Worm (Caenorhabditis elegans) whole organism, mixed stage, embryonic: ENCODE data around the gene F28B4.1.

Source experiments
- elt-1 ChIP-seq: sonication (generic microtip); optimal IDR thresholded peaks from 2 replicates; lab custom pipeline; 2017; ENCODE audit warnings: missing genetic modification characterization, mild to moderate bottlenecking, missing compliant biosample characterization, antibody characterized with exemption, moderate library complexity, borderline replicate concordance; ENCODE audit not compliant: insufficient read depth
- lsy-2 ChIP-seq: fragments of 150-350 bp; optimal IDR thresholded peaks from 2 replicates; lab custom pipeline; 2014; ENCODE audit warnings: missing biosample characterization, missing genetic modification characterization
- nhr-28 ChIP-seq: fragments of 150-350 bp; optimal IDR thresholded peaks from 2 replicates; lab custom pipeline; 2014; ENCODE audit warnings: missing biosample characterization, missing genetic modification characterization
- nhr-76 ChIP-seq: sonication (generic microtip); optimal IDR thresholded peaks from 2 replicates; lab custom pipeline; 2017; ENCODE audit warnings: missing biosample characterization, missing genetic modification characterization
- pha-4 ChIP-seq: fragments of 150-350 bp; optimal IDR thresholded peaks from 2 replicates; lab custom pipeline; 2018; ENCODE audit warnings: missing biosample characterization, missing genetic modification reagents, missing genetic modification characterization
- snpc-4 ChIP-seq: fragments of 150-350 bp; optimal IDR thresholded peaks from 2 replicates; lab custom pipeline; 2014; ENCODE audit warnings: missing biosample characterization, missing genetic modification characterization
- ztf-11 ChIP-seq: fragments of 150-350 bp; optimal IDR thresholded peaks from 2 replicates; lab custom pipeline; 2014; ENCODE audit warnings: missing biosample characterization, missing genetic modification characterization

ce11 chrX:3252500-3252899, 47.6 kb downstream of the F28B4.1 start, which contains the start of gene tba-9:
- TF ChIP-seq snpc-4 (tag; lab: Kevin White, UChicago) (no peak), nhr-28 (tag; lab: Kevin White, UChicago) (no peak), elt-1 (tag; lab: Kevin White, UChicago) (no peak), pha-4 (no peak), nhr-76 (tag; lab: Kevin White, UChicago) (no peak), ztf-11 (no peak), lsy-2 (tag; lab: Kevin White, UChicago) (no peak)
